Worm (Caenorhabditis elegans) whole organism, early embryonic: ENCODE results near the gene Y43F8B.15.

Experiments used
- B0310.2 ChIP-seq: sonication (generic microtip); optimal IDR thresholded peaks from 2 replicates; lab custom pipeline; 2016; ENCODE audit warnings: mild to moderate bottlenecking, missing genetic modification characterization, missing compliant biosample characterization
- aly-1 ChIP-seq: sonication (generic microtip); optimal IDR thresholded peaks from 2 replicates; lab custom pipeline; 2016; ENCODE audit warnings: missing genetic modification characterization, missing compliant biosample characterization
- ama-1 ChIP-seq: fragments of 150-350 bp; optimal IDR thresholded peaks from 2 replicates; lab custom pipeline; 2014
- ets-7 ChIP-seq: sonication (generic microtip); optimal IDR thresholded peaks from 2 replicates; lab custom pipeline; 2016; ENCODE audit warnings: missing genotype, missing genetic modification characterization, missing compliant biosample characterization
- flt-1 ChIP-seq: fragments of 200-800 bp; sonication (Bioruptor generic); IDR thresholded peaks from 2 replicates; pipeline ENCODE4 v1.3.6; 2022; ENCODE audit warnings: missing genetic modification characterization, missing compliant biosample characterization
- hmg-4 ChIP-seq: fragments of 200-800 bp; sonication (Bioruptor generic); optimal IDR thresholded peaks from 2 replicates; lab custom pipeline; 2018; ENCODE audit warnings: mild to moderate bottlenecking, missing genetic modification characterization, missing compliant biosample characterization
- hnd-1 ChIP-seq: sonication (generic microtip); optimal IDR thresholded peaks from 2 replicates; lab custom pipeline; 2016; ENCODE audit warnings: missing genetic modification characterization, missing compliant biosample characterization
- pes-1 ChIP-seq: fragments of 200-800 bp; sonication (Bioruptor generic); IDR thresholded peaks from 2 replicates; pipeline ENCODE4 v1.3.6; 2022; ENCODE audit warnings: missing genetic modification reagents, missing genetic modification characterization, missing compliant biosample characterization
- tbx-11 ChIP-seq: fragments of 200-800 bp; sonication (Bioruptor generic); IDR thresholded peaks from 2 replicates; pipeline ENCODE4 v1.3.6; 2022; ENCODE audit warnings: missing genetic modification characterization, missing compliant biosample characterization

- no peak for TF ChIP-seq ama-1 (lab: Kevin White, UChicago)
- TF ChIP-seq flt-1 (GFP tag; lab: Robert Waterston, UW), result no peak
- no peak for TF ChIP-seq pes-1
- no peak for TF ChIP-seq tbx-11 (GFP tag; lab: Robert Waterston, UW)
- TF ChIP-seq ets-7 (tag; lab: Kevin White, UChicago), result no peak
- TF ChIP-seq B0310.2 (tag; lab: Kevin White, UChicago), result no peak
- TF ChIP-seq aly-1 (tag; lab: Kevin White, UChicago), result no peak
- no peak for TF ChIP-seq hnd-1 (tag; lab: Kevin White, UChicago)
- TF ChIP-seq hmg-4 (GFP tag; lab: Kevin White, UChicago), result no peak
Measured at ce11 chrV:19429605-19430004, 32.3 kb downstream of the Y43F8B.15 start.
